Worm (Caenorhabditis elegans): ENCODE data around the gene F17C11.11.

Gene F17C11.11

DNA sequence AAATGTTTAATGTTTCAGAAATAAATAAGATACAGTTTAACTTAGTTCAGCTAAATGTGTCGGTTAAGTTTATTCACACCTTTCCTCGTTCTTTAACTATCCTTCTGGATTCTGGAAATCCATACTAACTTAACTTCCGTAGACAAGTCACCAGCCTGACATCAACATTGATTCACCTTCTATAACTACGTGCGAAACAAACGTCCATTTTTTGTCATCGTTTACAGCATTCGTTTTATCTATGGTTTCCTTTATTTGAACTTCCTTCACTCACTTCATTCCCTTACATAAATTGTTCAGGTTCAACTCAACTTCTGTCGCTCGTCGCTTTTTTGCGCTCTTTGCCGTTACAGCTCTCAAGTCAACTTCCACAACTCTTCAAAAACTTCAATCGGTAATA lies 2.5 kb upstream of the F17C11.11 start, which contains the start of gene F17C11.26:
F17C11.26 (plus strand) TSS at position 301 of the 400 bp plus-strand sequence.
- TF ChIP-seq drap-1 (GFP tag; optimal IDR thresholded peaks at IDR 0.05) (no peak), ces-1 (GFP tag; optimal IDR thresholded peaks at IDR 0.05) (no peak), snpc-4 (tag; optimal IDR thresholded peaks at IDR 0.05) (no peak), zip-8 (tag; optimal IDR thresholded peaks at IDR 0.05) (no peak), unc-62 (GFP tag; optimal IDR thresholded peaks at IDR 0.05) (no peak), blmp-1 (tag; optimal IDR thresholded peaks at IDR 0.05) (no peak), lin-32 (GFP tag; optimal IDR thresholded peaks at IDR 0.05) (no peak), unc-120 (tag; optimal IDR thresholded peaks at IDR 0.05; ENCODE audit: poor library complexity, severe bottlenecking) (no peak), nhr-76 (tag; optimal IDR thresholded peaks at IDR 0.05) (no peak), ztf-11 (tag; optimal IDR thresholded peaks at IDR 0.05) (no peak), nhr-12 (tag; optimal IDR thresholded peaks at IDR 0.05) (no peak), lin-13 (tag; optimal IDR thresholded peaks at IDR 0.05) (no peak), hlh-1 (tag; optimal IDR thresholded peaks at IDR 0.05) (no peak), pha-4 (tag; optimal IDR thresholded peaks at IDR 0.05) (no peak), mls-2 (tag; optimal IDR thresholded peaks at IDR 0.05) (no peak), cnd-1 (tag; optimal IDR thresholded peaks at IDR 0.05) (no peak), mab-5 (tag; optimal IDR thresholded peaks at IDR 0.05) (no peak), bed-3 (GFP tag; optimal IDR thresholded peaks at IDR 0.05) (no peak), sptf-1 (tag; optimal IDR thresholded peaks at IDR 0.05) (no peak)

DNA sequence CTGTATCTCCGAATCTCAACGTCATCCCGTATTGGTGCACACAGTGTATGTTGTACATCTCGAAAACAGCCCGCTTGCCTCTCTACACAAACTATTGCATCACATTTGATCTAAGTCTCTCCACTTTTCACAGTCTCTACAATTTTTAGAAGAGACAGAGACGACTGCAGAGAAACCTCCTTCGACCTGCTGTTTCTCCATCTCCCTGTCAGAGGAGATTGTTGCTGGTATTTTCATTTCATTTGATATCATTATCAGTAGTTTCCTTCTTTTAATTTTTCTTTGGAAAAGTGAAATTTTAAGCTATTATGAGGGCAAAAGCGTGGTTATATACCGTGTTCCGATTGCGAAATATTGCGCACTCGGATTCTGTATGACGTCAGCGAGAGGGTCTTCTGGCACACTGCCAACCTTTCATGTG lies 2.0 kb upstream of the F17C11.11 start:
- TF ChIP-seq unc-120 (tag; optimal IDR thresholded peaks at IDR 0.05; ENCODE audit: poor library complexity, severe bottlenecking) (peak; percentile 34), flh-1 (GFP tag; optimal IDR thresholded peaks at IDR 0.05) (no peak), ham-2 (GFP tag; optimal IDR thresholded peaks at IDR 0.05) (peak; percentile 39), nhr-2 (tag; optimal IDR thresholded peaks at IDR 0.05) (peak; percentile 68), zip-8 (tag; optimal IDR thresholded peaks at IDR 0.05) (peak; percentile 66), hlh-1 (tag; optimal IDR thresholded peaks at IDR 0.05) (peak; percentile 9), nhr-237 (tag; optimal IDR thresholded peaks at IDR 0.05) (no peak), sem-2 (GFP tag; optimal IDR thresholded peaks at IDR 0.05) (no peak), tbx-8 (GFP tag; optimal IDR thresholded peaks at IDR 0.05) (no peak), mab-5 (tag; optimal IDR thresholded peaks at IDR 0.05) (no peak), lsy-2 (tag; optimal IDR thresholded peaks at IDR 0.05) (peak; percentile 22), snpc-4 (tag; optimal IDR thresholded peaks at IDR 0.05) (no peak), drap-1 (GFP tag; optimal IDR thresholded peaks at IDR 0.05) (peak; percentile 20), nhr-76 (tag; optimal IDR thresholded peaks at IDR 0.05) (no peak), mls-2 (tag; optimal IDR thresholded peaks at IDR 0.05) (no peak), blmp-1 (tag; optimal IDR thresholded peaks at IDR 0.05) (peak; percentile 14), mep-1 (tag; optimal IDR thresholded peaks at IDR 0.05) (peak; percentile 50), unc-62 (GFP tag; optimal IDR thresholded peaks at IDR 0.05) (peak; percentile 75), ces-1 (GFP tag; optimal IDR thresholded peaks at IDR 0.05) (peak; percentile 58), pha-4 (tag; optimal IDR thresholded peaks at IDR 0.05) (peak; percentile 4), ceh-39 (tag; optimal IDR thresholded peaks at IDR 0.05) (peak; percentile 43)

DNA sequence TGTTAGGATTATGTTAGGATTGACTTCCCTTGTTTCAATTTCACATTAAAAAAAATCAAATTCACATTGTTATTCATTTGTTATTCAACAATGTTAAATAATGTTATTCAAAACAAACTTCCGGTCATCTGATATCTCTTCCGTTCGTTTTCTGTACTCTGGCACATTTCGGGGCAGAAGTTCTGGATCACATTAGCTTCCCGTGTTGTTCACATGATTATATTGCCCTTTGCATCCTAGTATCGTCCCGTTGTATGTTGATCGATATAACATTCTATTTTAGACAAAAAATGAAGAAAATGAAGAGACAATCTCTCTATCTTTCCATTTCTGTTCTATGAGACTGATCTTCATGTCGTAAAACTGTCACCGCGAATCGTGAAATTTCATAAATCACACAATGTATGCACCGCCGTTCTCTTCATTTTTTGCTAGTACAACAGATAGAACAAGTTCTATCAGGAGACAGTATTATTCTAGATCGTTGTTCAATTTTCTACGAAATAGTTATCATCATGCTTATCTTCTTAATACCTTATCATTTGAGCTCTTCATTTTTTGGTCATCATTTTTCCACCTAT lies 1.5 kb upstream of the F17C11.11 start:
- TF ChIP-seq elt-1 (tag; optimal IDR thresholded peaks at IDR 0.05; ENCODE audit: borderline replicate concordance, insufficient read depth) (peak; percentile 6), unc-39 (tag; optimal IDR thresholded peaks at IDR 0.05) (no peak)

ce11 chrV:10937294-10937693 lies 1.3 kb downstream of the F17C11.11 start:
- no peak for TF ChIP-seq unc-62 (GFP tag; optimal IDR thresholded peaks at IDR 0.05)
- TF ChIP-seq mls-2 (tag; optimal IDR thresholded peaks at IDR 0.05): no peak
- no peak for TF ChIP-seq flh-1 (GFP tag; optimal IDR thresholded peaks at IDR 0.05)
- no peak for TF ChIP-seq sptf-1 (tag; optimal IDR thresholded peaks at IDR 0.05)
- no peak for TF ChIP-seq ceh-83 (GFP tag; optimal IDR thresholded peaks at IDR 0.05)
- TF ChIP-seq ztf-11 (tag; optimal IDR thresholded peaks at IDR 0.05): no peak
- no peak for TF ChIP-seq sem-2 (GFP tag; optimal IDR thresholded peaks at IDR 0.05)
- no peak for TF ChIP-seq snpc-4 (tag; optimal IDR thresholded peaks at IDR 0.05)
- TF ChIP-seq tbx-8 (GFP tag; optimal IDR thresholded peaks at IDR 0.05): no peak
- TF ChIP-seq unc-120 (tag; optimal IDR thresholded peaks at IDR 0.05; ENCODE audit: poor library complexity, severe bottlenecking): no peak
- no peak for TF ChIP-seq nhr-237 (tag; optimal IDR thresholded peaks at IDR 0.05)

- TF ChIP-seq sptf-1 (tag; optimal IDR thresholded peaks at IDR 0.05): no peak
- no peak for TF ChIP-seq snpc-4 (tag; optimal IDR thresholded peaks at IDR 0.05)
- TF ChIP-seq ceh-43 (GFP tag; optimal IDR thresholded peaks at IDR 0.05): no peak
- no peak for TF ChIP-seq nhr-76 (tag; optimal IDR thresholded peaks at IDR 0.05)
- TF ChIP-seq nhr-12 (tag; optimal IDR thresholded peaks at IDR 0.05): no peak
- TF ChIP-seq nhr-28 (tag; optimal IDR thresholded peaks at IDR 0.05): no peak
- TF ChIP-seq ces-1 (GFP tag; optimal IDR thresholded peaks at IDR 0.05): no peak
- TF ChIP-seq lin-32 (GFP tag; optimal IDR thresholded peaks at IDR 0.05): no peak
- TF ChIP-seq mab-5 (tag; optimal IDR thresholded peaks at IDR 0.05): no peak
- TF ChIP-seq M03D4.4 (tag; optimal IDR thresholded peaks at IDR 0.05): no peak
- TF ChIP-seq zip-8 (tag; optimal IDR thresholded peaks at IDR 0.05): no peak
- TF ChIP-seq bed-3 (GFP tag; optimal IDR thresholded peaks at IDR 0.05): no peak
- TF ChIP-seq ham-2 (GFP tag; optimal IDR thresholded peaks at IDR 0.05): no peak
- TF ChIP-seq pha-4 (tag; optimal IDR thresholded peaks at IDR 0.05): no peak
- TF ChIP-seq unc-120 (tag; optimal IDR thresholded peaks at IDR 0.05; ENCODE audit: poor library complexity, severe bottlenecking): no peak
Observed at ce11 chrV:10936681-10937080, 1.9 kb downstream of the F17C11.11 start, which contains the start of gene F17C11.12. Gene F17C11.12, minus strand, starts transcription at chrV:10936920.

Measured in whole organism, mixed stage, embryonic.